Worm (Caenorhabditis elegans): Measurements from ENCODE around the gene Y116A8B.4.
A peak's percentile ranks its signal among the peaks of the same experiment; 100 is the strongest.

The Y116A8B.4 gene

DNA sequence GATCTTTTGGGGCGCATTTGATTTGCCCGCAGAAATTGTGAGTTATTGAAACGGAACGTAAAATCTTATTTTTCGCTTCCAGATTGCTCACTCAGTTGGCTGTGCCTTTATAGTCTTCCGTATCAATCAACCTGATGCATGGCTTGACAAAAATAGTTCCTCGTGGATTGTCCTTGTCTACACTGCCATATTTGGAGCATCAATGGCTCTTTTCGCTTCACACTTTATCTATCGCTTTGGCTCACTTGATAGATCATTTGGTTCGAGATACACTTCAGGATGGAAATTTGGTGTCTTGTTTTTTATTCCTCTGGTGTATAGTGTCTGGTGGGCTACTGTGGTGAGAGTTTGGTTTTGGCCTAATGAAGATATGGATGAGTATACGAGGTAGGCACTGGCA is 42.1 kb downstream of the Y116A8B.4 start:
- no peak for TF ChIP-seq odd-2 (tag; optimal IDR thresholded peaks at IDR 0.05)
- TF ChIP-seq ceh-22 (tag; optimal IDR thresholded peaks at IDR 0.05): no peak
- TF ChIP-seq hlh-13 (GFP tag; optimal IDR thresholded peaks at IDR 0.05): no peak
- TF ChIP-seq pat-9 (tag; optimal IDR thresholded peaks at IDR 0.05): no peak
- no peak for TF ChIP-seq mec-3 (tag; optimal IDR thresholded peaks at IDR 0.05; ENCODE audit: borderline replicate concordance)
- no peak for TF ChIP-seq ceh-2 (tag; optimal IDR thresholded peaks at IDR 0.05)
- TF ChIP-seq tbx-2 (tag; optimal IDR thresholded peaks at IDR 0.05): no peak
- TF ChIP-seq elt-2 (tag; optimal IDR thresholded peaks at IDR 0.05): no peak
- TF ChIP-seq K02D7.2 (tag; optimal IDR thresholded peaks at IDR 0.05): no peak
- no peak for TF ChIP-seq fkh-6 (tag; optimal IDR thresholded peaks at IDR 0.05)
- TF ChIP-seq pqm-1 (tag; optimal IDR thresholded peaks at IDR 0.05): no peak
- no peak for TF ChIP-seq dmd-4 (tag; optimal IDR thresholded peaks at IDR 0.05; ENCODE audit: borderline replicate concordance)
- no peak for TF ChIP-seq unc-55 (GFP tag; optimal IDR thresholded peaks at IDR 0.05)
- TF ChIP-seq ceh-48 (tag; optimal IDR thresholded peaks at IDR 0.05): no peak
- TF ChIP-seq madf-2 (tag; optimal IDR thresholded peaks at IDR 0.05): no peak
- TF ChIP-seq C38D4.7 (GFP tag; optimal IDR thresholded peaks at IDR 0.05): no peak

ce11 chrIV:17267304-17267891 is 43.8 kb downstream of the Y116A8B.4 start:
- TF ChIP-seq unc-3 (GFP tag; conservative IDR thresholded peaks at IDR 0.05) (no peak), unc-3 (tag; optimal IDR thresholded peaks at IDR 0.05) (no peak), ama-1 (optimal IDR thresholded peaks at IDR 0.05) (no peak), unc-55 (GFP tag; optimal IDR thresholded peaks at IDR 0.05) (no peak), ceh-30 (tag; optimal IDR thresholded peaks at IDR 0.05) (no peak), unc-42 (tag; optimal IDR thresholded peaks at IDR 0.05) (peak; percentile 8)

DNA sequence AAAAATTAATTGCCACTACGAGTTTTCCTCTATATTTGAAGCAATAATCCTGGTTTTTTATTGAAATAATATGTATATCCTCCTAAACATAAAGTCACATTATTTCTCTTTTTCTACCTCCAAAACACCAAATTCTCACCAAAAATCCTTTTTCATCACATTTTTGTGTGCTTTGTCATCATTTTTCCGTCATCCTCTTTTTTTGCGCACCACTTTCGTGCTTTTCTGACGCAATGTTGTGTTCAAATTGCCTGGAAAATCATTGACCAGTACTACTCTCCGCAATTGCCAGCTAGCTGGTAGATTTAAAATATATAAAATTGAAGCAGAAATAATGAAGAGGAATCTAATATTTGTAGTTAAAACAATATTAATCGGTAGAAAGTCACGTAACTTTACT is 44.5 kb downstream of the Y116A8B.4 start:
- TF ChIP-seq pqm-1 (tag; optimal IDR thresholded peaks at IDR 0.05): no peak
- TF ChIP-seq pat-9 (tag; optimal IDR thresholded peaks at IDR 0.05): no peak
- TF ChIP-seq npax-4 (tag; optimal IDR thresholded peaks at IDR 0.05): no peak
- TF ChIP-seq tbx-2 (tag; optimal IDR thresholded peaks at IDR 0.05): no peak
- no peak for TF ChIP-seq ahr-1 (tag; optimal IDR thresholded peaks at IDR 0.05)
- TF ChIP-seq ceh-19 (GFP tag; optimal IDR thresholded peaks at IDR 0.05): no peak

DNA sequence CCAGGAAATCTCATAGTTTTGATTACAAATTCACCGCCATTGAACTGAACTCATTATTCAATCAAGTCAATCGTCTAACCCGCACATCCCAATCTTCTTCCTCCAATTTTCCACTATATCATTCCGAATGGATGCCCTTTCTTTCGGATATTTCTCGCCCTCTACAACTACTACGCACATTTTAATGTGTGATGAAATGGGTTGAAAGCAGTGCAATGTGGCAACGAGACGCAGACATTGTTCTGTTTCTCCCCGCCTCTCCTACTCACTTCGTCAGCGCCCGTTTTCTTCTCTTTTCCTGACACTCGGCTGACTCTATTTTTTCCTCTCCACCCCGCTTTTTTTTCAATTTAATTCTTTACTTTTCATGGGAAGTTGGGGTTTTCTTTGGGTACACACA is 45.1 kb downstream of the Y116A8B.4 start:
- TF ChIP-seq tbx-2 (tag; optimal IDR thresholded peaks at IDR 0.05) (peak; percentile 69), ceh-18 (tag; optimal IDR thresholded peaks at IDR 0.05) (peak; percentile 44), nhr-11 (tag; optimal IDR thresholded peaks at IDR 0.05) (no peak), nfya-1 (tag; optimal IDR thresholded peaks at IDR 0.05) (peak; percentile 53), F13H6.1 (tag; optimal IDR thresholded peaks at IDR 0.05) (peak; percentile 31), ceh-14 (tag; optimal IDR thresholded peaks at IDR 0.05) (peak; percentile 48), K09A11.1 (tag; optimal IDR thresholded peaks at IDR 0.05; ENCODE audit: insufficient read depth) (peak; percentile 5), ceh-31 (tag; optimal IDR thresholded peaks at IDR 0.05) (peak; percentile 53), sox-4 (tag; optimal IDR thresholded peaks at IDR 0.05) (no peak), ceh-2 (tag; optimal IDR thresholded peaks at IDR 0.05) (no peak), pros-1 (tag; optimal IDR thresholded peaks at IDR 0.05) (no peak), unc-42 (tag; optimal IDR thresholded peaks at IDR 0.05) (peak; percentile 93), fkh-6 (tag; optimal IDR thresholded peaks at IDR 0.05) (peak; percentile 74), Y22D7AL.16 (tag; optimal IDR thresholded peaks at IDR 0.05) (no peak), rnt-1 (tag; optimal IDR thresholded peaks at IDR 0.05) (peak; percentile 65), syd-9 (tag; optimal IDR thresholded peaks at IDR 0.05) (peak; percentile 36), eyg-1 (tag; optimal IDR thresholded peaks at IDR 0.05) (no peak), mec-3 (tag; optimal IDR thresholded peaks at IDR 0.05; ENCODE audit: borderline replicate concordance) (no peak), unc-55 (GFP tag; optimal IDR thresholded peaks at IDR 0.05) (peak; percentile 84), ttx-3 (tag; optimal IDR thresholded peaks at IDR 0.05) (no peak), hlh-15 (tag; optimal IDR thresholded peaks at IDR 0.05) (no peak)
